Worm (Caenorhabditis elegans) whole organism, L2 larva: Measurements from ENCODE around the gene K12H4.2.

Source experiments
- ama-1 ChIP-seq: fragments of 150-350 bp; optimal IDR thresholded peaks from 2 replicates; lab custom pipeline; 2018; ENCODE audit warnings: inconsistent platforms
- lin-39 ChIP-seq: fragments of 150-350 bp; optimal IDR thresholded peaks from 2 replicates; lab custom pipeline; 2014; ENCODE audit warnings: missing biosample characterization, missing genetic modification reagents, missing genetic modification characterization
- nhr-25 ChIP-seq: fragments of 150-350 bp; sonication (generic microtip); optimal IDR thresholded peaks from 3 replicates; lab custom pipeline; 2014; ENCODE audit warnings: missing biosample characterization, missing genetic modification characterization
- unc-62 ChIP-seq: fragments of 150-350 bp; optimal IDR thresholded peaks from 2 replicates; lab custom pipeline; 2014; ENCODE audit warnings: missing biosample characterization, missing genetic modification reagents, missing genetic modification characterization
- zag-1 ChIP-seq: fragments of 150-350 bp; optimal IDR thresholded peaks from 2 replicates; lab custom pipeline; 2014; ENCODE audit warnings: missing biosample characterization, missing genetic modification characterization

DNA sequence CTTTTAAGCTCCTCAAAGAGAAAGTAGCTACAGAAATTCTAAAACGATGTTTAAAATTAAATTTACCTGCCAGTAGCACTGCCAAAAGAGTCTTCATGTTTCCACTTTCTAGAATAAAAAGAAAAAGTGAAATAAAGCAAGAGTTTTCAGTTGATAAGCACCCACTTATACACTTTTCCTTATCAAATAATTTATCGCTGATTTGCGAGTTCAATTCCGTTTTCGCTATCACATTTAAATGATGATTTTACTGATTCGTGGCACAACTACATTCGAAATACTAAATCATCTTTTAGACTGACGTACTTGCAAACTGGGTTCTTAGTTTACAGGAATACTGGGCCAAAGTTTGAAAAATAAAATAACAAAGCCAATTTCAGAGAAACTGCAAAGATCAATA is 3.4 kb downstream of the K12H4.2 start, which contains the start of gene K12H4.7:
- no peak for TF ChIP-seq unc-62 (GFP tag; lab: Kevin White, UChicago)
- no peak for TF ChIP-seq lin-39 (tag; lab: Kevin White, UChicago)
- TF ChIP-seq nhr-25 (tag; lab: Kevin White, UChicago) = no peak
- no peak for TF ChIP-seq ama-1
- TF ChIP-seq zag-1 (tag; lab: Kevin White, UChicago) = no peak
